Worm (Caenorhabditis elegans) whole organism, early embryonic: Measurements from ENCODE around the gene F54D10.5.

Experiments
- F13C5.2 ChIP-seq: sonication (generic microtip); optimal IDR thresholded peaks from 2 replicates; lab custom pipeline; 2017; ENCODE audit warnings: mild to moderate bottlenecking, missing genetic modification characterization, inconsistent platforms, missing compliant biosample characterization
- ama-1 ChIP-seq: fragments of 150-350 bp; optimal IDR thresholded peaks from 2 replicates; lab custom pipeline; 2014
- ceh-13 ChIP-seq: fragments of 200-800 bp; sonication (Bioruptor generic); optimal IDR thresholded peaks from 2 replicates; lab custom pipeline; 2018; ENCODE audit warnings: mild to moderate bottlenecking, missing genetic modification characterization, missing compliant biosample characterization
- hmbx-1 ChIP-seq: sonication (generic microtip); optimal IDR thresholded peaks from 2 replicates; lab custom pipeline; 2016; ENCODE audit warnings: mild to moderate bottlenecking, missing genetic modification characterization, missing compliant biosample characterization

ce11 chrII:3827801-3828200 is 19.8 kb upstream of the F54D10.5 start, which contains the start of gene F54D10.8:
- no peak for TF ChIP-seq ceh-13 (GFP tag; lab: Kevin White, UChicago)
- no peak for TF ChIP-seq ama-1 (lab: Kevin White, UChicago)
- TF ChIP-seq hmbx-1 (tag; lab: Kevin White, UChicago) = no peak
- TF ChIP-seq F13C5.2 (tag; lab: Kevin White, UChicago) = no peak
